Fruit fly (Drosophila melanogaster): ENCODE results near the gene CG17734.
A peak's percentile ranks its signal among the peaks of the same experiment; 100 is the strongest.

CG17734 gene

dm6 chr3R:11214449-11214950 is 29.3 kb downstream of the CG17734 start, which contains the start of gene ZnT86D (continued):
- TF ChIP-seq her (GFP tag; optimal IDR thresholded peaks at IDR 0.05) (no peak), CG31441 (GFP tag; IDR thresholded peaks at IDR 0.05) (peak; percentile 72), wek (GFP tag; optimal IDR thresholded peaks at IDR 0.05) (no peak), CG2889 (GFP tag; IDR thresholded peaks at IDR 0.05) (no peak), tx (GFP tag; optimal IDR thresholded peaks at IDR 0.05) (peak; percentile 45), CG10431 (GFP tag; optimal IDR thresholded peaks at IDR 0.05) (no peak), Gsc (GFP tag; IDR thresholded peaks at IDR 0.05) (no peak), jumu (GFP tag; optimal IDR thresholded peaks at IDR 0.05) (peak; percentile 53), scrt (GFP tag; optimal IDR thresholded peaks at IDR 0.05) (peak; percentile 20), sna (GFP tag; IDR thresholded peaks at IDR 0.05; ENCODE audit: partially characterized antibody) (no peak), D19B (GFP tag; optimal IDR thresholded peaks at IDR 0.05) (peak; percentile 64), CG9797 (GFP tag; optimal IDR thresholded peaks at IDR 0.05) (no peak), wdn (GFP tag; IDR thresholded peaks at IDR 0.05) (0 out of 2 replicates have a peak, but pooled peaks have one; percentile 35), corto (GFP tag; optimal IDR thresholded peaks at IDR 0.05) (no peak), D19A (tag; optimal IDR thresholded peaks at IDR 0.05) (peak; percentile 60), repo (GFP tag; optimal IDR thresholded peaks at IDR 0.05) (no peak), CkIIα-i1 (GFP tag; IDR thresholded peaks at IDR 0.05) (no peak), Side (GFP tag; optimal IDR thresholded peaks at IDR 0.05) (peak; percentile 13), CG2875 (GFP tag; optimal IDR thresholded peaks at IDR 0.05) (no peak), CG4854 (GFP tag; optimal IDR thresholded peaks at IDR 0.05) (no peak), CG11247 (GFP tag; IDR thresholded peaks at IDR 0.05) (no peak), unpg (GFP tag; optimal IDR thresholded peaks at IDR 0.05) (peak; percentile 58), ap (GFP tag; IDR thresholded peaks at IDR 0.05) (no peak), ftz-f1 (GFP tag; optimal IDR thresholded peaks at IDR 0.05) (no peak), CG18262 (tag; optimal IDR thresholded peaks at IDR 0.05) (peak; percentile 69), Oaz (GFP tag; IDR thresholded peaks at IDR 0.05) (no peak), psq (GFP tag; optimal IDR thresholded peaks at IDR 0.05) (no peak), NC2β (GFP tag; optimal IDR thresholded peaks at IDR 0.05) (peak; percentile 68), shn (GFP tag; optimal IDR thresholded peaks at IDR 0.05) (peak; percentile 69), CG3163 (GFP tag; optimal IDR thresholded peaks at IDR 0.05) (peak; percentile 47), tgo (GFP tag; IDR thresholded peaks at IDR 0.05) (peak; percentile 23; the same call in 1 of the 3 replicates), Hr78 (GFP tag; optimal IDR thresholded peaks at IDR 0.05) (no peak), CG14710 (tag; optimal IDR thresholded peaks at IDR 0.05) (peak; percentile 86), CG6175 (GFP tag; IDR thresholded peaks at IDR 0.05) (no peak), slp2 (GFP tag; optimal IDR thresholded peaks at IDR 0.05) (peak; percentile 35), gce (GFP tag; IDR thresholded peaks at IDR 0.05) (no peak), CG12942 (GFP tag; optimal IDR thresholded peaks at IDR 0.05) (no peak), Hsf (GFP tag; optimal IDR thresholded peaks at IDR 0.05) (peak; percentile 60), Pdp1 (GFP tag; optimal IDR thresholded peaks at IDR 0.05) (peak; percentile 48 to 49), H15 (GFP tag; IDR thresholded peaks at IDR 0.05) (no peak), CG7987 (GFP tag; optimal IDR thresholded peaks at IDR 0.05) (peak; percentile 4), mam (GFP tag; optimal IDR thresholded peaks at IDR 0.05) (peak; percentile 60), CG12769 (tag; optimal IDR thresholded peaks at IDR 0.05) (peak; percentile 10), CG31365 (tag; optimal IDR thresholded peaks at IDR 0.05) (no peak), pho (GFP tag; optimal IDR thresholded peaks at IDR 0.05) (peak; percentile 79), CG13894 (tag; optimal IDR thresholded peaks at IDR 0.05) (peak; percentile 79), Blimp-1 (GFP tag; optimal IDR thresholded peaks at IDR 0.05) (peak; percentile 43), Fer3 (tag; optimal IDR thresholded peaks at IDR 0.05) (peak; percentile 70), CG33557 (GFP tag; optimal IDR thresholded peaks at IDR 0.05) (peak; percentile 55), CG11504 (tag; optimal IDR thresholded peaks at IDR 0.05) (peak; percentile 72), Taf1 (GFP tag; IDR thresholded peaks at IDR 0.05) (no peak)
